Fruit fly (Drosophila melanogaster) whole organism, pupa: ENCODE measurements around the gene Cyp12a4.

Experiments
- CG10348 ChIP-seq: fragments of 200-800 bp; sonication (Bioruptor generic); IDR thresholded peaks from 2 replicates; pipeline ENCODE4 v1.3.6; 2022; ENCODE audit warnings: missing biosample characterization, missing genetic modification characterization
- CG12605 ChIP-seq: fragments of 200-800 bp; sonication (Bioruptor generic); IDR thresholded peaks from 2 replicates; pipeline ENCODE4 v1.3.6; 2022; ENCODE audit warnings: missing biosample characterization, missing genetic modification characterization
- CG13204 ChIP-seq: fragments of 200-800 bp; sonication (Bioruptor generic); optimal IDR thresholded peaks from 2 replicates; lab custom pipeline; 2018; ENCODE audit warnings: missing biosample characterization, mild to moderate bottlenecking, missing genetic modification characterization, moderate library complexity
- CG14655 ChIP-seq: fragments of 200-800 bp; sonication (Bioruptor generic); optimal IDR thresholded peaks from 3 replicates; lab custom pipeline; 2017; ENCODE audit warnings: mild to moderate bottlenecking, missing biosample characterization, missing genetic modification reagents, missing genetic modification characterization
- CG15710 ChIP-seq: fragments of 200-800 bp; sonication (Bioruptor generic); optimal IDR thresholded peaks from 2 replicates; lab custom pipeline; 2018; ENCODE audit warnings: missing biosample characterization, mild to moderate bottlenecking, missing genetic modification characterization, moderate library complexity
- CG17806 ChIP-seq: fragments of 200-800 bp; sonication (Bioruptor generic); optimal IDR thresholded peaks from 2 replicates; lab custom pipeline; 2018; ENCODE audit warnings: missing biosample characterization, mild to moderate bottlenecking, missing genetic modification characterization, moderate library complexity
- CG32121 ChIP-seq: fragments of 200-800 bp; sonication (Bioruptor generic); IDR thresholded peaks from 2 replicates; pipeline ENCODE4 v1.3.6; 2022; ENCODE audit warnings: missing biosample characterization, missing genetic modification characterization
- CG34367 ChIP-seq: fragments of 200-800 bp; sonication (Bioruptor generic); optimal IDR thresholded peaks from 2 replicates; lab custom pipeline; 2018; ENCODE audit warnings: missing biosample characterization, mild to moderate bottlenecking, missing genetic modification characterization
- CG4496 ChIP-seq: fragments of 200-800 bp; sonication (Bioruptor generic); IDR thresholded peaks from 3 replicates; pipeline ENCODE4 v1.3.6; 2022; ENCODE audit warnings: missing biosample characterization, missing genetic modification characterization
- CG8159 ChIP-seq: fragments of 200-800 bp; sonication (Bioruptor generic); optimal IDR thresholded peaks from 3 replicates; lab custom pipeline; 2018; ENCODE audit warnings: missing biosample characterization, mild to moderate bottlenecking, missing genetic modification characterization, moderate library complexity
- CG8301 ChIP-seq: fragments of 200-800 bp; sonication (Bioruptor generic); optimal IDR thresholded peaks from 2 replicates; lab custom pipeline; 2018; ENCODE audit warnings: missing biosample characterization, mild to moderate bottlenecking, missing genetic modification characterization
- CG9948 ChIP-seq: fragments of 200-800 bp; sonication (Bioruptor generic); optimal IDR thresholded peaks from 2 replicates; lab custom pipeline; 2018; ENCODE audit warnings: missing biosample characterization, mild to moderate bottlenecking, missing genetic modification characterization, moderate library complexity
- D1 ChIP-seq: fragments of 200-800 bp; sonication (Bioruptor generic); optimal IDR thresholded peaks from 2 replicates; lab custom pipeline; 2018; ENCODE audit warnings: missing biosample characterization, mild to moderate bottlenecking, missing genetic modification characterization, moderate library complexity
- EcR ChIP-seq: fragments of 200-800 bp; sonication (Bioruptor generic); optimal IDR thresholded peaks from 3 replicates; lab custom pipeline; 2019; ENCODE audit warnings: missing biosample characterization, missing genetic modification characterization, mild to moderate bottlenecking, moderate library complexity, missing genetic modification reagents
- Ets98B ChIP-seq: fragments of 200-800 bp; sonication (Bioruptor generic); IDR thresholded peaks from 2 replicates; pipeline ENCODE4 v1.3.6; 2022; ENCODE audit warnings: missing biosample characterization, missing genetic modification characterization
- Pif1A ChIP-seq: fragments of 200-800 bp; sonication (Bioruptor generic); optimal IDR thresholded peaks from 3 replicates; lab custom pipeline; 2016; ENCODE audit warnings: missing biosample characterization, missing genetic modification characterization
- Pif1B ChIP-seq: fragments of 200-800 bp; sonication (Bioruptor generic); optimal IDR thresholded peaks from 3 replicates; lab custom pipeline; 2016; ENCODE audit warnings: missing biosample characterization, missing genetic modification characterization
- Snoo ChIP-seq: fragments of 200-800 bp; sonication (Bioruptor generic); optimal IDR thresholded peaks from 3 replicates; lab custom pipeline; 2017; ENCODE audit warnings: missing biosample characterization, mild to moderate bottlenecking, missing genetic modification characterization, inconsistent platforms
- fd96Ca ChIP-seq: fragments of 200-800 bp; sonication (Bioruptor generic); IDR thresholded peaks from 3 replicates; pipeline ENCODE4 v1.3.6; 2022; ENCODE audit warnings: missing biosample characterization, missing genetic modification characterization
- gl ChIP-seq: fragments of 200-800 bp; sonication (Bioruptor generic); optimal IDR thresholded peaks from 2 replicates; lab custom pipeline; 2018; ENCODE audit warnings: missing biosample characterization, mild to moderate bottlenecking, missing genetic modification characterization
- rn ChIP-seq: fragments of 200-800 bp; sonication (Bioruptor generic); IDR thresholded peaks from 2 replicates; pipeline ENCODE4 v1.3.6; 2022; ENCODE audit warnings: missing biosample characterization, missing genetic modification characterization

Cyp12a4 gene

DNA sequence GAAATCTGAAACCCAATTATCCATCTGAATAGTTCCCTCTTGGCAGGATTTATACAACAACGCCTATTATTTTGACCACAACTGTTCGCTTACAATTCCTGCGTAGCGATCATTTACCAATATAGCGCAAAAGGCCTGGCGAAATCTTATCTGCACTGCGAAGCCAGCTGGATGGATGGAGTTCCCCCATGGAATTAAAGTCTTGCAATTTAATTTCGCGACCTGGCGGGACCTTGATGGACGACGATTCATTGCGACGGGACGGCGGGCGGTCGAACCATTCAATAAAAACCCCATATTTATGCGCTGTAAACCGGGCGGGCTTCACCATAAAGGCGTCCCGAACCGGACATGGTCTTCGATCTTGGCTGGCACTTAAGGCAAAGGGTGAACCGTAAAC is 17.9 kb downstream of the Cyp12a4 start:
- TF ChIP-seq CG4496 = peak; percentile 36; the same call in 1 of the 3 replicates
- TF ChIP-seq fd96Ca (GFP tag; lab: Robert Waterston, UW) = no peak
- TF ChIP-seq Ets98B (GFP tag; lab: Robert Waterston, UW) = no peak
- TF ChIP-seq CG8301 (tag; lab: Kevin White, UChicago) = peak; percentile 28
- TF ChIP-seq CG32121 (GFP tag; lab: Robert Waterston, UW) = no peak
- TF ChIP-seq CG8159 = peak; percentile 20
- TF ChIP-seq CG9948 (tag; lab: Kevin White, UChicago) = peak; percentile 32
- peak; percentile 21 for TF ChIP-seq CG15710
- peak; percentile 44 for TF ChIP-seq D1 (tag; lab: Kevin White, UChicago)
- no peak for TF ChIP-seq Pif1B
- peak; percentile 17 for TF ChIP-seq Pif1A (GFP tag; lab: Kevin White, UChicago)

- peak; percentile 8 for TF ChIP-seq Pif1A (GFP tag; lab: Kevin White, UChicago)
- no peak for TF ChIP-seq fd96Ca (GFP tag; lab: Robert Waterston, UW)
- TF ChIP-seq Ets98B (GFP tag; lab: Robert Waterston, UW) = peak; percentile 37; the same call in 1 of the 2 replicates
- peak; percentile 50; the same call in 1 of the 2 replicates for TF ChIP-seq CG12605 (GFP tag; lab: Robert Waterston, UW)
- TF ChIP-seq CG4496 = peak; percentile 60; the same call in 1 of the 3 replicates
- no peak for TF ChIP-seq rn
- TF ChIP-seq CG14655 = no peak
- 0 out of 2 replicates have a peak, but pooled peaks have one; percentile 10 for TF ChIP-seq CG32121 (GFP tag; lab: Robert Waterston, UW)
- no peak for TF ChIP-seq CG9948 (tag; lab: Kevin White, UChicago)
- TF ChIP-seq CG15710 = peak; percentile 21
- TF ChIP-seq Snoo (tag; lab: Kevin White, UChicago) = no peak
- TF ChIP-seq CG8301 (tag; lab: Kevin White, UChicago) = no peak
- no peak for TF ChIP-seq gl
Observed at dm6 chr3R:19153502-19153983, 18.6 kb downstream of the Cyp12a4 start, which contains the start of gene CG5835. Gene CG5835, minus strand, starts transcription at chr3R:19153686.

DNA sequence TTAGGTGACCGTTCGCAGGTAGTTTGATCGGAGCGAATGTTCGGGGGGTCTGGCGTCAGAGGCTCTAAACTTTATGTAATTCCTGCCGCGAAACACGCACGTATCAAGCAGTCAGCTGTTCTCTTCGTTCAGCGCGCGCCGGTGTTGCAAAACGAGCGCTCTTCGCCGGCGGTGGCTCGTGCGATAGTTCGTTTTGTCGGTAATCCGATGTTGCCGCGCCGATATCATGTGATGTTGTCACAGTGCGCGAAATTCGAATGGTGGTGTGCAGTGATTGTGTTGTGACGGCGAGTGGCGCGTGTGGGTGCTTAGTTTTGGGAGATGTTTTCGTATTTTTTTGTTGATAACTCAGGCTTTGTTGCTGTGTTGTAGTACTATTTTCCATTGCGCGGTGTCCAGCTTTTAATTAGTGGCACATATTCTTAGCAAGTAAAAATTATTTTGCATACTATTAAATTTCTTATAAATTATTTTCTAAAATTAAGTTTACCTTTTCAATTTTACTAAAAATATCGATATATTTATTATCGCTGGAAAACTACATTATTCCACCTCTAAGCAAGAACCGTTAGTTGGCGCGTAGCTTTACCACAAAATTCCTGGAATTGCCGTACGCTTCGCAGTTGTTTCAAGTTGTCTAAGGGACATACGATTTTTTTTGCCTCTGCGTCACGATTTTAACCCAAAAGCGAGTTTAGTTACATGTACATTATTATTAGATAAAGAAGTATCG is 21.9 kb downstream of the Cyp12a4 start, which contains the start of gene nanos:
nanos (plus strand) TSS at position 569 of the 733 bp plus-strand sequence.
- TF ChIP-seq Snoo (tag; lab: Kevin White, UChicago) (peak; percentile 25), rn (peak; percentile 61), CG32121 (GFP tag; lab: Robert Waterston, UW) (peak; percentile 66; the same call in 1 of the 2 replicates), CG15710 (peak; percentile 32), Ets98B (GFP tag; lab: Robert Waterston, UW) (peak; percentile 50; the same call in 1 of the 2 replicates), CG8159 (peak; percentile 16), CG13204 (GFP tag; lab: Kevin White, UChicago) (no peak), D1 (tag; lab: Kevin White, UChicago) (no peak), fd96Ca (GFP tag; lab: Robert Waterston, UW) (peak; percentile 66; the same call in 1 of the 3 replicates), CG4496 (peak; percentile 79; the same call in 2 of the 3 replicates)

DNA sequence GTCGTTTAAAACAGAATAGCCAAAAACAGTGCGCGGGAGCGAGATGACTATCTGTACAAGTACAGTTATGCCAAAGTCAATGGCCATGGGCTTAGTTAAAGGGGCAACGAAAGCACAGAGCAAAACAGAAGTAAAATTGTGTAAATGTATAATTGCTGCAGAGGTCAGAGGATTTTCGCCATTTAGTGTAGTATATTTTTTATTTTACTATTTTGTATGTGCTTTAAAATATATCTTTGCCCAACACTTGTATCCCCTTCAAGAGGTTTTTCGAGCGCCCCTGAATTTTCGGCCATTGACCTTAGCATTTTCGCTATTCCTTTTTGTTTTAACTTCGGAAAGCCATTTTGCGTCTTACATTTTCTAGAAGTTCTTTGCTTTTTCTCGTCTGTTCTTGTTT is 23.0 kb downstream of the Cyp12a4 start:
- TF ChIP-seq CG17806 (tag; lab: Kevin White, UChicago) = no peak
- TF ChIP-seq EcR (GFP tag; lab: Kevin White, UChicago) = peak; percentile 55
- TF ChIP-seq fd96Ca (GFP tag; lab: Robert Waterston, UW) = no peak

- TF ChIP-seq CG9948 (tag; lab: Kevin White, UChicago) (no peak), CG10348 (GFP tag; lab: Robert Waterston, UW) (no peak), rn (no peak), CG34367 (tag; lab: Kevin White, UChicago) (no peak), CG8301 (tag; lab: Kevin White, UChicago) (no peak), Ets98B (GFP tag; lab: Robert Waterston, UW) (no peak), CG8159 (no peak), CG12605 (GFP tag; lab: Robert Waterston, UW) (no peak), CG14655 (no peak), CG4496 (no peak), CG17806 (tag; lab: Kevin White, UChicago) (no peak), Pif1A (GFP tag; lab: Kevin White, UChicago) (no peak)
Observed at dm6 chr3R:19159778-19160177, 24.8 kb downstream of the Cyp12a4 start, which contains the start of gene CG11779. Gene CG11779, minus strand, starts transcription at chr3R:19159878.

- TF ChIP-seq CG4496 (peak; percentile 93), Ets98B (GFP tag; lab: Robert Waterston, UW) (peak; percentile 84), CG8301 (tag; lab: Kevin White, UChicago) (peak; percentile 78), CG34367 (tag; lab: Kevin White, UChicago) (peak; percentile 67), Snoo (tag; lab: Kevin White, UChicago) (peak; percentile 57), Pif1A (GFP tag; lab: Kevin White, UChicago) (peak; percentile 79), CG32121 (GFP tag; lab: Robert Waterston, UW) (peak; percentile 76), Pif1B (peak; percentile 64), CG17806 (tag; lab: Kevin White, UChicago) (peak; percentile 82), CG15710 (peak; percentile 70), CG13204 (GFP tag; lab: Kevin White, UChicago) (no peak), CG14655 (no peak), gl (peak; percentile 51), CG9948 (tag; lab: Kevin White, UChicago) (peak; percentile 67), EcR (GFP tag; lab: Kevin White, UChicago) (peak; percentile 24), CG10348 (GFP tag; lab: Robert Waterston, UW) (no peak), rn (0 out of 2 replicates have a peak, but pooled peaks have one; percentile 29), CG12605 (GFP tag; lab: Robert Waterston, UW) (peak; percentile 72), fd96Ca (GFP tag; lab: Robert Waterston, UW) (peak; percentile 54; the same call in 2 of the 3 replicates), D1 (tag; lab: Kevin White, UChicago) (peak; percentile 8), CG8159 (peak; percentile 100)
- TF ChIP-seq, all 21 proteins: peak for 18
Observed at dm6 chr3R:19162135-19162616, 27.2 kb downstream of the Cyp12a4 start, which contains the start of the genes CG42359 and Nsun5. Gene CG42359, minus strand, starts transcription at chr3R:19162300. Gene Nsun5, minus strand, starts transcription at chr3R:19162300.
